Fruit fly (Drosophila melanogaster): ENCODE data around the gene CG4080.

The CG4080 gene

dm6 chr3L:9381602-9382001 is 17.4 kb downstream of the CG4080 start, which contains the start of gene Hsp23 (continued):
- TF ChIP-seq CG15479 (GFP tag; optimal IDR thresholded peaks at IDR 0.05) (peak; percentile 97), danr (GFP tag; IDR thresholded peaks at IDR 0.05) (no peak), nom (GFP tag; optimal IDR thresholded peaks at IDR 0.05) (peak; percentile 42), CG15011 (GFP tag; optimal IDR thresholded peaks at IDR 0.05) (no peak), CG13894 (tag; optimal IDR thresholded peaks at IDR 0.05) (peak; percentile 45), CG11723 (GFP tag; optimal IDR thresholded peaks at IDR 0.05) (no peak), Nf-YC (tag; optimal IDR thresholded peaks at IDR 0.05) (peak; percentile 6), Blimp-1 (GFP tag; optimal IDR thresholded peaks at IDR 0.05) (peak; percentile 68), Mad (GFP tag; optimal IDR thresholded peaks at IDR 0.05) (no peak), Sin3A (optimal IDR thresholded peaks at IDR 0.05) (no peak), CG11398 (GFP tag; optimal IDR thresholded peaks at IDR 0.05) (no peak), Adf1 (GFP tag; IDR thresholded peaks at IDR 0.05) (no peak), Bgb (GFP tag; IDR thresholded peaks at IDR 0.05; ENCODE audit: partially characterized antibody) (peak; percentile 17; the same call in 1 of the 2 replicates), ken (GFP tag; IDR thresholded peaks at IDR 0.05) (no peak), CG34224 (GFP tag; IDR thresholded peaks at IDR 0.05; ENCODE audit: partially characterized antibody) (peak; percentile 30; the same call in 1 of the 3 replicates), CG1603 (tag; optimal IDR thresholded peaks at IDR 0.05) (peak; percentile 9), CG10543 (GFP tag; optimal IDR thresholded peaks at IDR 0.05) (peak; percentile 17), BEAF-32 (GFP tag; optimal IDR thresholded peaks at IDR 0.05) (peak; percentile 27), mld (GFP tag; IDR thresholded peaks at IDR 0.05; ENCODE audit: partially characterized antibody) (0 out of 3 replicates have a peak, but pooled peaks have one; percentile 15), CG33557 (GFP tag; optimal IDR thresholded peaks at IDR 0.05) (peak; percentile 11), HLH4C (GFP tag; IDR thresholded peaks at IDR 0.05; ENCODE audit: partially characterized antibody) (no peak), nau (GFP tag; optimal IDR thresholded peaks at IDR 0.05) (no peak), amos (GFP tag; IDR thresholded peaks at IDR 0.05; ENCODE audit: partially characterized antibody) (peak; percentile 37; the same call in 1 of the 2 replicates), CG3726 (GFP tag; IDR thresholded peaks at IDR 0.05) (no peak), ci (GFP tag; IDR thresholded peaks at IDR 0.05) (0 out of 3 replicates have a peak, but pooled peaks have one; percentile 10), Pdp1 (GFP tag; optimal IDR thresholded peaks at IDR 0.05) (peak in 1 of 2 experiments; percentile 40), wek (GFP tag; optimal IDR thresholded peaks at IDR 0.05) (peak; percentile 5), Deaf1 (tag; optimal IDR thresholded peaks at IDR 0.05) (peak; percentile 77), Dll (GFP tag; IDR thresholded peaks at IDR 0.05; ENCODE audit: partially characterized antibody) (peak; percentile 39; the same call in 1 of the 4 replicates), sna (GFP tag; IDR thresholded peaks at IDR 0.05; ENCODE audit: partially characterized antibody) (peak; percentile 38; the same call in 1 of the 2 replicates), corto (GFP tag; optimal IDR thresholded peaks at IDR 0.05) (peak; percentile 24), bbx (GFP tag; IDR thresholded peaks at IDR 0.05; ENCODE audit: partially characterized antibody) (peak; percentile 37; the same call in 1 of the 2 replicates), Scr (GFP tag; IDR thresholded peaks at IDR 0.05; ENCODE audit: partially characterized antibody) (peak; percentile 44), fd3F (GFP tag; optimal IDR thresholded peaks at IDR 0.05) (no peak), CrebB (tag; optimal IDR thresholded peaks at IDR 0.05) (no peak), CG8388 (GFP tag; optimal IDR thresholded peaks at IDR 0.05) (no peak), Med (GFP tag) (peak; percentile 64), Doc2 (GFP tag; IDR thresholded peaks at IDR 0.05) (no peak), Gug (GFP tag; IDR thresholded peaks at IDR 0.05) (no peak), Asciz (GFP tag; optimal IDR thresholded peaks at IDR 0.05) (no peak), Opbp (GFP tag; IDR thresholded peaks at IDR 0.05; ENCODE audit: partially characterized antibody) (peak; percentile 54; the same call in 2 of the 3 replicates), CG13287 (GFP tag; IDR thresholded peaks at IDR 0.05; ENCODE audit: partially characterized antibody) (peak; percentile 51; the same call in 1 of the 2 replicates), E2f1 (GFP tag; IDR thresholded peaks at IDR 0.05) (no peak), CG7372 (GFP tag; IDR thresholded peaks at IDR 0.05) (no peak), Elba2 (GFP tag; optimal IDR thresholded peaks at IDR 0.05) (no peak), crol (GFP tag; IDR thresholded peaks at IDR 0.05) (no peak), CG2199 (GFP tag; IDR thresholded peaks at IDR 0.05) (peak; percentile 50; the same call in 1 of the 3 replicates), cg (GFP tag; optimal IDR thresholded peaks at IDR 0.05) (peak; percentile 84)

Data from whole organism, embryonic.